Worm (Caenorhabditis elegans) whole organism, L4 larva: ENCODE data around the gene F49C5.7.

Experiments
- D1046.2 ChIP-seq: fragments of 200-800 bp; sonication (Bioruptor generic); IDR thresholded peaks from 2 replicates; pipeline ENCODE4 v1.3.6; 2022; ENCODE audit warnings: missing genetic modification characterization, missing compliant biosample characterization
- F37D6.2 ChIP-seq: sonication (generic microtip); optimal IDR thresholded peaks from 2 replicates; lab custom pipeline; 2016; ENCODE audit warnings: mild to moderate bottlenecking, missing genetic modification characterization, missing compliant biosample characterization
- F44E2.7 ChIP-seq: fragments of 200-800 bp; sonication (Bioruptor generic); IDR thresholded peaks from 2 replicates; pipeline ENCODE4 v2.1.2; 2022; ENCODE audit warnings: missing genetic modification characterization, missing compliant biosample characterization
- R02D3.7 ChIP-seq: fragments of 150-350 bp; sonication (generic microtip); optimal IDR thresholded peaks from 3 replicates; lab custom pipeline; 2014; ENCODE audit warnings: missing biosample characterization, missing genetic modification characterization
- aha-1 ChIP-seq: fragments of 150-350 bp; peaks from one replicate; lab custom pipeline; 2014; ENCODE audit warnings: missing biosample characterization, missing genetic modification characterization
- ceh-28 ChIP-seq: fragments of 150-350 bp; optimal IDR thresholded peaks from 2 replicates; lab custom pipeline; 2014; ENCODE audit warnings: missing biosample characterization, missing genetic modification reagents, missing genetic modification characterization
- ceh-32 ChIP-seq: sonication (generic microtip); optimal IDR thresholded peaks from 2 replicates; lab custom pipeline; 2016; ENCODE audit warnings: mild to moderate bottlenecking, missing genetic modification characterization, missing compliant biosample characterization; ENCODE audit not compliant: poor library complexity
- ceh-44 ChIP-seq: fragments of 200-800 bp; sonication (Bioruptor generic); IDR thresholded peaks from 2 replicates; pipeline ENCODE4 v1.3.6; 2022; ENCODE audit warnings: missing genetic modification reagents, missing genetic modification characterization, missing compliant biosample characterization
- ces-1 ChIP-seq: fragments of 150-350 bp; sonication (generic microtip); optimal IDR thresholded peaks from 4 replicates; lab custom pipeline; 2014; ENCODE audit warnings: missing biosample characterization, missing genetic modification reagents, missing genetic modification characterization
- daf-19 ChIP-seq: fragments of 200-800 bp; sonication (Bioruptor generic); conservative IDR thresholded peaks from 2 replicates; pipeline ENCODE4 v1.3.6; 2022; ENCODE audit warnings: missing genetic modification characterization, missing compliant biosample characterization
- dmd-6 ChIP-seq: fragments of 200-800 bp; sonication (Bioruptor generic); IDR thresholded peaks from 2 replicates; pipeline ENCODE4 v1.3.6; 2022; ENCODE audit warnings: missing genetic modification reagents, missing genetic modification characterization, missing compliant biosample characterization
- dpl-1 ChIP-seq: fragments of 150-350 bp; optimal IDR thresholded peaks from 2 replicates; lab custom pipeline; 2014; ENCODE audit warnings: missing biosample characterization, missing genetic modification reagents, missing genetic modification characterization
- egl-43 ChIP-seq: fragments of 200-800 bp; sonication (Bioruptor generic); IDR thresholded peaks from 2 replicates; pipeline ENCODE4 v1.3.6; 2022; ENCODE audit warnings: missing genetic modification reagents, missing genetic modification characterization, missing compliant biosample characterization
- hif-1 ChIP-seq, 2 experiments: sonication (generic microtip); optimal IDR thresholded peaks; 2 replicates each; lab custom pipeline; 2016 to 2017; ENCODE audit warnings: missing compliant biosample characterization in 2 of 2, missing genetic modification characterization in 2 of 2, missing genetic modification reagents in 2 of 2, missing genotype in 2 of 2, mild to moderate bottlenecking in 1 of 2
- hlh-11 ChIP-seq: fragments of 200-800 bp; sonication (Bioruptor generic); optimal IDR thresholded peaks from 2 replicates; lab custom pipeline; 2018; ENCODE audit warnings: mild to moderate bottlenecking, missing genetic modification characterization, missing compliant biosample characterization
- hlh-30 ChIP-seq: sonication (generic microtip); optimal IDR thresholded peaks from 2 replicates; lab custom pipeline; 2017; ENCODE audit warnings: antibody characterized with exemption, mild to moderate bottlenecking, missing genetic modification characterization, missing compliant biosample characterization; ENCODE audit not compliant: insufficient read depth
- lim-7 ChIP-seq: fragments of 200-800 bp; sonication (Bioruptor generic); IDR thresholded peaks from 2 replicates; pipeline ENCODE4 v1.3.6; 2022; ENCODE audit warnings: missing genetic modification characterization, missing compliant biosample characterization
- madf-9 ChIP-seq: fragments of 200-800 bp; sonication (Bioruptor generic); conservative IDR thresholded peaks from 2 replicates; pipeline ENCODE4 v1.3.6; 2022; ENCODE audit warnings: missing genetic modification reagents, missing genetic modification characterization, missing compliant biosample characterization
- nhr-237 ChIP-seq: sonication (generic microtip); optimal IDR thresholded peaks from 2 replicates; lab custom pipeline; 2017; ENCODE audit warnings: missing biosample characterization, missing genetic modification characterization
- nhr-28 ChIP-seq: fragments of 150-350 bp; optimal IDR thresholded peaks from 2 replicates; lab custom pipeline; 2014; ENCODE audit warnings: missing biosample characterization, missing genetic modification characterization
- nhr-6 ChIP-seq: fragments of 150-350 bp; optimal IDR thresholded peaks from 2 replicates; lab custom pipeline; 2014; ENCODE audit warnings: missing biosample characterization, missing genetic modification characterization
- nhr-77 ChIP-seq: fragments of 150-350 bp; optimal IDR thresholded peaks from 2 replicates; lab custom pipeline; 2014; ENCODE audit warnings: missing biosample characterization, missing genetic modification characterization
- php-3 ChIP-seq: fragments of 200-800 bp; sonication (Bioruptor generic); IDR thresholded peaks from 2 replicates; pipeline ENCODE4 v1.3.6; 2022; ENCODE audit warnings: missing genetic modification reagents, missing genetic modification characterization, missing compliant biosample characterization
- pqm-1 ChIP-seq: sonication (generic microtip); optimal IDR thresholded peaks from 2 replicates; lab custom pipeline; 2017; ENCODE audit warnings: missing biosample characterization, missing genetic modification characterization
- set-16 ChIP-seq: fragments of 200-800 bp; sonication (Bioruptor generic); IDR thresholded peaks from 2 replicates; pipeline ENCODE4 v1.3.6; 2022; ENCODE audit warnings: missing genetic modification reagents, missing genetic modification characterization, missing compliant biosample characterization
- snpc-4 ChIP-seq: fragments of 150-350 bp; optimal IDR thresholded peaks from 2 replicates; lab custom pipeline; 2014; ENCODE audit warnings: missing biosample characterization, missing genetic modification characterization
- spr-1 ChIP-seq: sonication (generic microtip); optimal IDR thresholded peaks from 2 replicates; lab custom pipeline; 2016; ENCODE audit warnings: mild to moderate bottlenecking, missing genetic modification characterization, missing compliant biosample characterization
- spr-3 ChIP-seq: fragments of 200-800 bp; sonication (Bioruptor generic); optimal IDR thresholded peaks from 2 replicates; lab custom pipeline; 2018; ENCODE audit warnings: mild to moderate bottlenecking, missing genetic modification characterization, missing compliant biosample characterization
- tag-97 ChIP-seq: fragments of 200-800 bp; sonication (Bioruptor generic); IDR thresholded peaks from 2 replicates; pipeline ENCODE4 v1.3.6; 2022; ENCODE audit warnings: missing genetic modification characterization, missing compliant biosample characterization
- unc-62 ChIP-seq, 3 experiments: fragments of 150-350 bp in 1 of 3; sonication (generic microtip); optimal IDR thresholded peaks in 2 of 3; peaks in 1 of 3; 1 replicate in 1 of 3; 2 replicates in 2 of 3; lab custom pipeline; 2014 to 2017; ENCODE audit warnings: missing biosample characterization in 3 of 3, missing genetic modification characterization in 3 of 3, missing genetic modification reagents in 3 of 3, missing genotype in 1 of 3
- zag-1 ChIP-seq: fragments of 150-350 bp; optimal IDR thresholded peaks from 2 replicates; lab custom pipeline; 2014; ENCODE audit warnings: missing biosample characterization, missing genetic modification characterization
- zfp-2 ChIP-seq: sonication (generic microtip); optimal IDR thresholded peaks from 2 replicates; lab custom pipeline; 2016; ENCODE audit warnings: mild to moderate bottlenecking, missing genetic modification characterization, missing compliant biosample characterization
- zip-2 ChIP-seq: fragments of 150-350 bp; optimal IDR thresholded peaks from 2 replicates; lab custom pipeline; 2014; ENCODE audit warnings: missing biosample characterization, missing genetic modification characterization

The F49C5.7 gene

DNA sequence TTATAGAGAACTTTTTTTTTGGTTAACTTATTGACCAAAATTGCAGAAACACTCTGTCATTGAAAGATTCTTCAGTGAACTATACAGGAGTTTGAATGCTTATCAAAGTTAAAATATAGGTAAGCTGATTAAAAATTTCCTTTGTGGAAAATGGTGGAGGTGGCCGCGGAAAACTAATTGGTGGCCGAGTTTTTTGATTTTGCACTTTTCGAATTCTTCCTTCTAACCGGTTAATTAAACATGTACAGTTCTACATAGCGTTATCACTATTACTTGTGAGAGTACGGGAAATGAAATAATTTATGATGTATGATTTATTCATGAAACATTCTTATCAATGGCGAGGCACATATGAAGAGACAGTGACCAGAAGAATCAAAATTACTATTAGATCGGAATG, 11.8 kb downstream of the F49C5.7 start, which contains the start of gene clec-8:
Gene clec-8 (minus strand): TSS at position 308 of the 400 bp plus-strand sequence.
- TF ChIP-seq spr-1 (tag; lab: Kevin White, UChicago) (no peak), spr-3 (GFP tag; lab: Kevin White, UChicago) (no peak), nhr-237 (tag; lab: Kevin White, UChicago) (no peak), D1046.2 (GFP tag; lab: Robert Waterston, UW) (no peak), ceh-44 (GFP tag; lab: Robert Waterston, UW) (no peak), ceh-28 (tag; lab: Kevin White, UChicago) (no peak), pqm-1 (peak; percentile 40), php-3 (GFP tag; lab: Robert Waterston, UW) (no peak), R02D3.7 (tag; lab: Kevin White, UChicago) (no peak), lim-7 (GFP tag; lab: Robert Waterston, UW) (no peak), unc-62 (GFP tag; optimal IDR thresholded peaks at IDR 0.05 in 1 of 2; lab: Kevin White, UChicago) (no peak), unc-62 (tag; optimal IDR thresholded peaks at IDR 0.05; lab: Kevin White, UChicago) (no peak), aha-1 (tag; lab: Kevin White, UChicago) (no peak), F37D6.2 (tag; lab: Kevin White, UChicago) (no peak), dmd-6 (GFP tag; lab: Robert Waterston, UW) (peak; percentile 48; the same call in 1 of the 2 replicates), hlh-11 (tag; lab: Kevin White, UChicago) (peak; percentile 41), F44E2.7 (no peak), snpc-4 (tag; lab: Kevin White, UChicago) (no peak), ceh-32 (no peak), nhr-28 (peak; percentile 55), madf-9 (GFP tag; lab: Robert Waterston, UW) (no peak), zag-1 (tag; lab: Kevin White, UChicago) (no peak), daf-19 (GFP tag; lab: Robert Waterston, UW) (no peak), nhr-77 (peak; percentile 61), set-16 (GFP tag; lab: Robert Waterston, UW) (no peak)

DNA sequence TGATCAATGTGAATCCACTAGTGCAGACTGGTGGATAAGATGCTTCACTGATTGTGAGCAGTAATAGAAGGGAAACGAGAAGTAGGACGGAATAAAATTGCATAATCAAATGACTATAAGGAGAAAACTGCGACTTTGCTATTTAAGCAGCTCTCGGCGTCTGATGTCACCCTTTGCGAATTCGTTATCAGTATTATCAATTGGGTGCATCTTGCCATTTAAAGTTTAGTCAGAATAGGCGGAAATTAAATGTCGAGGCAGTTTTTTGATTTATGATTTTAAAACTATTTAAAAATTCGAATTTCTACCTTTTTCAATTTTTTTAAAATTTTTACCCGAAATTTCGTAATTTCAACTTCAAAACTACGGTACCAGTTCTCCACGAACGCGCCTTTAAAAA, 15.0 kb downstream of the F49C5.7 start, which contains the start of gene clec-4:
Gene clec-4 (minus strand): TSS at position 162 of the 400 bp plus-strand sequence.
- TF ChIP-seq unc-62 (GFP tag; optimal IDR thresholded peaks at IDR 0.05 in 1 of 2; lab: Kevin White, UChicago): peak in 1 of 2 experiments; percentile 47
- no peak for TF ChIP-seq unc-62 (tag; optimal IDR thresholded peaks at IDR 0.05; lab: Kevin White, UChicago)
- no peak for TF ChIP-seq zfp-2 (tag; lab: Kevin White, UChicago)
- peak; percentile 43 for TF ChIP-seq dmd-6 (GFP tag; lab: Robert Waterston, UW)
- peak; percentile 63 for TF ChIP-seq nhr-6 (tag; lab: Kevin White, UChicago)
- TF ChIP-seq pqm-1: peak; percentile 75

DNA sequence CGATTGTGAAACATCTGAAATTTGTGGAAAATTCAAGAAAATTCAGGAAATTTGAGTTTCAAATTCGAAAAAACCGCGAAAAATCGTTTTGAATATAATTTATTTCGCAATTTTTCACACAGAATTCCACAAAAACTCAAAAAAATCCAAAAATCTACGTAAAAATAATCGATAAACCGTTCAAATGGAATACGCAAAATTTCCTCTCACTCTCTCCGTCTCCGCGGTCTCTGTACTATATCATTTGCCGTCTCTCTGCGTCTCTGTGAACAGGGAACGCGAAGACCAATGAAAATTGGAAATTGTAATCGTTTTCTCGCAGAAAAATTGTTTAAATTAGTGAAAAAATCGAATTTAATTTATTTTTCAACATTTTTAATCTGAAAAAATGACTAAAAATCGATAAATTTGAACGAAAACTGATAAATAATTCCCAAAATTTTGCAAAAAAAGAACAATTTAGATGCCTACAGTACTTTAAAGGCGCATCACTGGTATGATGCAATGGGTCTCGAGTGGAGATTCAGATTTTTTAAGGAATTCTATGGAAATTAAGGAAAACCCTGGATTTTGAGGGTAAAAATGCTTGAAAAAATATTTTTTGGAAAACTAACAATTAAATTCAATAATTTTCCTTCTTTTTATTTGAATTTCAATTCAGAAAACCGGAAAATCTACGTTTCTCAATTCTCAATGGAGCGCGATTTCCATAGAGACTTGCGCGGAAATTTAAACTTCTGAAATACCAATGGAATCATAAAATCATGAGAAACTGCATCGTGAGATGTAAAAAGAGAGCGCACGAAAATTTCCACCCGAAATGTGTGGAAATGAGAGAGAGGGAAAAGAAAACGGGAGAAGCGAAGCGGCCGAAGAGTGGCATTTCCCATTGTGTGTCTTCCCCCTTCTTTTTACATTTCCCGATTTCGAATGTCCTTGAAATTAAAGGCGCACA, 38.0 kb downstream of the F49C5.7 start, which contains the start of the genes ceh-100 and lips-15:
Gene ceh-100 (minus strand): TSS at position 14 of the 955 bp plus-strand sequence.
Gene lips-15 (plus strand): TSS at position 720 of the 955 bp plus-strand sequence.
- peak; percentile 64 for TF ChIP-seq hlh-30 (tag; lab: Kevin White, UChicago)
- peak; percentile 80 for TF ChIP-seq aha-1 (tag; lab: Kevin White, UChicago)
- TF ChIP-seq egl-43 (GFP tag; lab: Robert Waterston, UW): no peak
- peak; percentile 39 for TF ChIP-seq dpl-1 (GFP tag; lab: Kevin White, UChicago)
- no peak for TF ChIP-seq zip-2 (tag; lab: Kevin White, UChicago)
- no peak for TF ChIP-seq tag-97 (GFP tag; lab: Robert Waterston, UW)
- no peak for TF ChIP-seq ces-1 (GFP tag; lab: Kevin White, UChicago)
- peak in 1 of 2 experiments; percentile 47 for TF ChIP-seq hif-1 (tag; optimal IDR thresholded peaks at IDR 0.05; lab: Kevin White, UChicago)
- TF ChIP-seq, all 104 proteins: peak for 4
